Fruit fly (Drosophila melanogaster): ENCODE measurements around the gene CG14260.
A peak's percentile ranks its signal among the peaks of the same experiment; 100 is the strongest.

Gene CG14260

DNA sequence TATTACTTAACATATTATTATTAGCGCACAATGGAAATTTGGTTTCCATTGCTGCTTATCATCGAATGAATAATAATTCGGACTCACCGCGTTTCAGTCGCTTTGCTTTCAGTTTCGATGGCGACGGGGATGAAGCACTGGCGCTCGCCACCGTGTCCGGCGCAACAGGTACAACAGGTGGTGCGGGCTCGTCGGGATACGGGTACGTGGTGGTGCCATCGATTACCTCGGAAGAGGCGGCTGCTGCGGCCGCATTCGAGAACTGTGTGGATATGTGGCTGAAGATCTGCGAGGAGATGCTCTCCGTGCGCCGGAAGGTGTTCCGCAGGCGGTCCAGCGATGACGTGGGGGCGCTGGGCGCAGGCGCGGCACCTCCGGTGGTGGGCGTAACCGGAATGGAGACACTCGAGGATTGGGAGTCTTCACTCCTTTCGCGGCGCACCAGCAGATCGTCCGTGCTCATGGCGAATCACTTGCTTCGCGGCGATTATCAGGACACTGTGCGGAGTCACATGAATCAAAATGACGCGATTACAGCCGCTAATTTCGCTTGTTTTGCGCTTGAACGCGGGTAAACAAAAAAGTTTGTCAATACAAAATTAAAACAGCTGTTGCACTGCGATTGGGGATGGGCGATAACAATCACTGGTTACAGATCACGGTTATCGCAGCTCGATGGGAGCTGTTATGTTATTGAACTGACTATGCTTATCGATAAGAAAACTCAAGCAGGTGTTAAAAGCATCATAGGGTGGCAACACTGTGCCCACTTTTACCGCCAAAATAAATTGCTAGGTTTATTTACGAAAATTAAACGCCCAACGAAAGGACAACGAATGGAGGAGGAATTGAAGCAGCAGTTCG is 26.6 kb upstream of the CG14260 start, which contains the start of the genes CG31064 and PolA2 (continued):
- TF ChIP-seq CG18619 (GFP tag; optimal IDR thresholded peaks at IDR 0.05), result no peak
- TF ChIP-seq chm (GFP tag; IDR thresholded peaks at IDR 0.05), result no peak
- TF ChIP-seq exex (tag; optimal IDR thresholded peaks at IDR 0.05), result no peak
- TF ChIP-seq B-H1 (GFP tag; IDR thresholded peaks at IDR 0.05), result no peak
- TF ChIP-seq CG9437 (GFP tag; optimal IDR thresholded peaks at IDR 0.05), result no peak
- peak; percentile 70 for TF ChIP-seq BEAF-32 (GFP tag; optimal IDR thresholded peaks at IDR 0.05)
- no peak for TF ChIP-seq fd102C (GFP tag; optimal IDR thresholded peaks at IDR 0.05)
- TF ChIP-seq CG4707 (GFP tag; optimal IDR thresholded peaks at IDR 0.05), result peak; percentile 10
- TF ChIP-seq CG14860 (GFP tag; IDR thresholded peaks at IDR 0.05; ENCODE audit: partially characterized antibody), result peak; percentile 79; the same call in 2 of the 3 replicates
- TF ChIP-seq z (GFP tag; IDR thresholded peaks at IDR 0.05), result no peak
- TF ChIP-seq CG9215 (GFP tag; IDR thresholded peaks at IDR 0.05), result no peak
- TF ChIP-seq CG15601 (tag; optimal IDR thresholded peaks at IDR 0.05), result peak; percentile 15
- 0 out of 2 replicates have a peak, but pooled peaks have one; percentile 28 for TF ChIP-seq CG4404 (GFP tag; IDR thresholded peaks at IDR 0.05)
- no peak for TF ChIP-seq odd (GFP tag; optimal IDR thresholded peaks at IDR 0.05)
- TF ChIP-seq row (GFP tag; IDR thresholded peaks at IDR 0.05), result peak; percentile 46; the same call in 1 of the 3 replicates
- TF ChIP-seq nerfin-2 (GFP tag; IDR thresholded peaks at IDR 0.05; ENCODE audit: partially characterized antibody), result peak; percentile 91
- no peak for TF ChIP-seq slou (GFP tag; optimal IDR thresholded peaks at IDR 0.05)
- TF ChIP-seq CG5245 (GFP tag; optimal IDR thresholded peaks at IDR 0.05), result no peak
- TF ChIP-seq CG11723 (GFP tag; optimal IDR thresholded peaks at IDR 0.05), result no peak
- TF ChIP-seq shn (GFP tag; optimal IDR thresholded peaks at IDR 0.05), result no peak
- no peak for TF ChIP-seq CG11247 (GFP tag; IDR thresholded peaks at IDR 0.05)
- no peak for TF ChIP-seq CG12104 (GFP tag; optimal IDR thresholded peaks at IDR 0.05)
- TF ChIP-seq gcm2 (GFP tag; optimal IDR thresholded peaks at IDR 0.05), result no peak
- no peak for TF ChIP-seq CG11696 (GFP tag; IDR thresholded peaks at IDR 0.05)
- TF ChIP-seq E2f1 (GFP tag; IDR thresholded peaks at IDR 0.05), result peak; percentile 67; the same call in 1 of the 2 replicates
- TF ChIP-seq CG6254 (GFP tag; optimal IDR thresholded peaks at IDR 0.05), result no peak
- no peak for TF ChIP-seq ems (GFP tag; optimal IDR thresholded peaks at IDR 0.05)
- TF ChIP-seq NfI (GFP tag; optimal IDR thresholded peaks at IDR 0.05), result peak; percentile 5
- TF ChIP-seq CG4730 (GFP tag; IDR thresholded peaks at IDR 0.05), result no peak
- TF ChIP-seq Sry-δ (GFP tag; optimal IDR thresholded peaks at IDR 0.05), result peak; percentile 94
- peak; percentile 66; the same call in 2 of the 3 replicates for TF ChIP-seq ci (GFP tag; IDR thresholded peaks at IDR 0.05)
- TF ChIP-seq CG11560 (tag; IDR thresholded peaks at IDR 0.05), result no peak
- no peak for TF ChIP-seq CG16863 (GFP tag; optimal IDR thresholded peaks at IDR 0.05)
- no peak for TF ChIP-seq Atf3 (GFP tag; optimal IDR thresholded peaks at IDR 0.05)
- TF ChIP-seq Ets65A (GFP tag), result no peak
- no peak for TF ChIP-seq abd-A (tag; optimal IDR thresholded peaks at IDR 0.05)
- TF ChIP-seq prd (optimal IDR thresholded peaks at IDR 0.05), result no peak
- TF ChIP-seq prd (GFP tag; IDR thresholded peaks at IDR 0.05), result no peak
- TF ChIP-seq CG2712 (tag; optimal IDR thresholded peaks at IDR 0.05), result peak; percentile 43
- peak; percentile 70 for TF ChIP-seq Doc3 (GFP tag; IDR thresholded peaks at IDR 0.05; ENCODE audit: partially characterized antibody)
- TF ChIP-seq CG10321 (GFP tag; IDR thresholded peaks at IDR 0.05), result no peak
- no peak for TF ChIP-seq otp (GFP tag; IDR thresholded peaks at IDR 0.05)
- TF ChIP-seq fd3F (GFP tag; optimal IDR thresholded peaks at IDR 0.05), result no peak
- TF ChIP-seq pb (GFP tag; optimal IDR thresholded peaks at IDR 0.05), result no peak
- TF ChIP-seq ranshi (GFP tag; IDR thresholded peaks at IDR 0.05), result no peak
- TF ChIP-seq Hmr (GFP tag; optimal IDR thresholded peaks at IDR 0.05), result peak; percentile 10
- no peak for TF ChIP-seq dysf (GFP tag; IDR thresholded peaks at IDR 0.05)
- TF ChIP-seq dati (GFP tag; IDR thresholded peaks at IDR 0.05), result no peak
- no peak for TF ChIP-seq TFAM (GFP tag; optimal IDR thresholded peaks at IDR 0.05)
- no peak for TF ChIP-seq CG7745 (tag; optimal IDR thresholded peaks at IDR 0.05)
